Worm (Caenorhabditis elegans): ENCODE results near the gene T11F9.14.

The T11F9.14 gene

DNA sequence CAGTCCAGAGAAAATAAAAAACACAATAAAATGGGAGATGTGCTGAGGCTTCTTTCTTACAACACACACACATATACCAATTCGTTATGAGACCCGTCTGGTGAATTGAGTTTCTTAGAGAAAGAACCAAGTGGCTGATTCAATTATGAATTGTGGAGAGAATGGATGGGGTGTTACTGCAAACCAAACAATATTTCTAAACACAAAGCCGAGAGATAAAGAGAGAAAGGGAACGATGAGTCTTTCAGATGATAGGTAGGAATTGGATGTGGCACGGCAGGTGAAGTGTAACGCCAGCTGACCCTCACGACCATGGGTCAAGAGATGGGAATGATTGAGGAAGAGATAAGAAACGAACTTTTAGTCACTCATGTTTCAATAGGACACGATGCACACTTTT lies 34.3 kb downstream of the T11F9.14 start, which contains the start of gene mig-17:
Gene mig-17, plus strand, starts transcription at position 389 of the 400 bp plus-strand sequence.
- TF ChIP-seq unc-55 (GFP tag; optimal IDR thresholded peaks at IDR 0.05), result peak; percentile 36
- peak; percentile 85 for TF ChIP-seq unc-42 (tag; optimal IDR thresholded peaks at IDR 0.05)
- no peak for TF ChIP-seq che-1 (tag; optimal IDR thresholded peaks at IDR 0.05)

DNA sequence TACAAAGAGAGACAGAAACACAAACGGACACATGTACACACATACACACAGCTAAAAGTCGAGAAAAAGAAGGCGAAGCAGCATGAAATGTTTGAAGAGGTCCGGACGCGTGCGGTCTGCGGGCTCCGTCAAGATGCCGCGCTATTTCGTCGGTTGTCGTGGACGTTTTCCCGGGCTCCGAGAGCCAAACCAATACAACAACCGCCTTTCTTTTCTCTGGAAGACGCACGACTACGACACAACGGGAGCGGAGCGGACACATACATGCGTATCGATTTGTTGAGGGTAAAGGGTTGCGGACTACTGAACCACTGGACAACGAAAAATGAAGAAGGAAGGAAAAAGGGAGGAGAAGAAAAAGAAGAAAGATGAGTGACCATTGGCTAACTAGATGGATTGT lies 35.3 kb downstream of the T11F9.14 start:
- TF ChIP-seq nhr-232 (tag; optimal IDR thresholded peaks at IDR 0.05) (no peak), hlh-8 (tag; optimal IDR thresholded peaks at IDR 0.05) (no peak), ztf-16 (tag; optimal IDR thresholded peaks at IDR 0.05) (no peak), ceh-48 (tag; optimal IDR thresholded peaks at IDR 0.05) (peak; percentile 89), ahr-1 (tag; optimal IDR thresholded peaks at IDR 0.05) (no peak), K02D7.2 (tag; optimal IDR thresholded peaks at IDR 0.05) (no peak), Y22D7AL.16 (tag; optimal IDR thresholded peaks at IDR 0.05) (no peak), hlh-15 (tag; optimal IDR thresholded peaks at IDR 0.05) (no peak), lim-6 (tag; optimal IDR thresholded peaks at IDR 0.05) (no peak), ref-2 (tag; optimal IDR thresholded peaks at IDR 0.05) (peak; percentile 62), unc-3 (GFP tag; conservative IDR thresholded peaks at IDR 0.05) (no peak), unc-3 (tag; optimal IDR thresholded peaks at IDR 0.05) (no peak), ceh-18 (tag; optimal IDR thresholded peaks at IDR 0.05) (peak; percentile 6), fkh-6 (tag; optimal IDR thresholded peaks at IDR 0.05) (no peak), tbx-2 (tag; optimal IDR thresholded peaks at IDR 0.05) (peak; percentile 39), sox-2 (GFP tag; IDR thresholded peaks at IDR 0.05) (no peak), C08G9.2 (tag; optimal IDR thresholded peaks at IDR 0.05) (peak; percentile 17), sox-4 (tag; optimal IDR thresholded peaks at IDR 0.05) (no peak), ceh-34 (tag; optimal IDR thresholded peaks at IDR 0.05) (peak; percentile 39), ceh-31 (tag; optimal IDR thresholded peaks at IDR 0.05) (peak; percentile 51), ceh-14 (tag; optimal IDR thresholded peaks at IDR 0.05) (peak; percentile 44), ceh-9 (tag; optimal IDR thresholded peaks at IDR 0.05) (no peak), sdc-2 (tag; optimal IDR thresholded peaks at IDR 0.05) (peak; percentile 7), unc-42 (tag; optimal IDR thresholded peaks at IDR 0.05) (peak; percentile 40), F13H6.1 (tag; optimal IDR thresholded peaks at IDR 0.05) (peak; percentile 28), ceh-19 (GFP tag; optimal IDR thresholded peaks at IDR 0.05) (peak; percentile 49), fax-1 (tag; optimal IDR thresholded peaks at IDR 0.05) (no peak), tbx-7 (tag; optimal IDR thresholded peaks at IDR 0.05) (no peak), pat-9 (tag; optimal IDR thresholded peaks at IDR 0.05) (no peak), ceh-2 (tag; optimal IDR thresholded peaks at IDR 0.05) (no peak), nfya-1 (tag; optimal IDR thresholded peaks at IDR 0.05) (peak; percentile 69), mec-3 (tag; optimal IDR thresholded peaks at IDR 0.05; ENCODE audit: borderline replicate concordance) (no peak)

DNA sequence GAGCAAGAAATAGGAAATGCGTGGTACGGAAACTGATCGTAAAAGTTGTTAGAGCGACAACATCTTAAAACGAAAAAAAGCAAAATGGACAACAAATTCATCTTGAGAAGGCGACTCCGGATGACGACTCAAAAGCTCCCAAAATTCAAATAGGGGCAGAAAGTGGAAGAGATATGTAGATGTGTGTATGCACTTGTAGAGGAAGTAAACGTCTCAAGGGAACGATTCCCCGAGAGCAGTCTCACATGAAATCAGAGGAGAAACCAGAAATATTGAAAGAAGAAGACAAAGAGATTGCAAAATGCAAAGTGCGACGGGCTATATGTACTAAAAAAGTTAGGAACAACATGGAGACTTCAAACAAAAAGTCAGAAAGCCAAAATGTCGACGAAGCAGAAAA lies 37.1 kb downstream of the T11F9.14 start, which contains the start of gene F57B7.2:
Gene F57B7.2, minus strand, starts transcription at position 101 of the 400 bp plus-strand sequence.
- TF ChIP-seq unc-86 (tag; optimal IDR thresholded peaks at IDR 0.05) (no peak), ceh-24 (tag; optimal IDR thresholded peaks at IDR 0.05) (no peak), unc-3 (GFP tag; conservative IDR thresholded peaks at IDR 0.05) (no peak), unc-3 (tag; optimal IDR thresholded peaks at IDR 0.05) (no peak), K02D7.2 (tag; optimal IDR thresholded peaks at IDR 0.05) (no peak), ceh-22 (tag; optimal IDR thresholded peaks at IDR 0.05) (no peak), T23F11.4 (GFP tag; optimal IDR thresholded peaks at IDR 0.05) (no peak), unc-55 (GFP tag; optimal IDR thresholded peaks at IDR 0.05) (no peak), sox-2 (GFP tag; IDR thresholded peaks at IDR 0.05) (no peak), ets-4 (tag; optimal IDR thresholded peaks at IDR 0.05) (no peak), syd-9 (tag; optimal IDR thresholded peaks at IDR 0.05) (no peak), ceh-14 (tag; optimal IDR thresholded peaks at IDR 0.05) (no peak), eyg-1 (tag; optimal IDR thresholded peaks at IDR 0.05) (no peak), lim-6 (tag; optimal IDR thresholded peaks at IDR 0.05) (no peak)
